Worm (Caenorhabditis elegans): ENCODE results near the gene Y6G8.6.

ce11 chrV:17615609-17616008 lies 1.1 kb downstream of the Y6G8.6 start, which contains the start of gene Y6G8.5:
- TF ChIP-seq elt-1 (tag; optimal IDR thresholded peaks at IDR 0.05) (no peak), ceh-16 (tag; optimal IDR thresholded peaks at IDR 0.05) (no peak), pha-4 (tag; optimal IDR thresholded peaks at IDR 0.05) (no peak), skn-1 (tag; optimal IDR thresholded peaks at IDR 0.05) (no peak), nfya-1 (tag; optimal IDR thresholded peaks at IDR 0.05; ENCODE audit: insufficient read depth) (no peak), snpc-4 (tag; optimal IDR thresholded peaks at IDR 0.05) (no peak), R02D3.7 (tag; optimal IDR thresholded peaks at IDR 0.05) (no peak), ama-1 (optimal IDR thresholded peaks at IDR 0.05) (no peak), unc-62 (GFP tag; optimal IDR thresholded peaks at IDR 0.05) (no peak)

Measured in whole organism, L3 larva.